Fruit fly (Drosophila melanogaster) whole organism, embryonic: Measurements from ENCODE around the gene Cog3.

Experiments
- Blimp-1 ChIP-seq: fragments of 200-800 bp; sonication (Bioruptor generic); optimal IDR thresholded peaks from 3 replicates; lab custom pipeline; 2018; ENCODE audit warnings: missing biosample characterization, missing genetic modification characterization, mild to moderate bottlenecking, moderate library complexity, missing genetic modification reagents
- CG10209 ChIP-seq: fragments of 200-800 bp; sonication (Bioruptor generic); optimal IDR thresholded peaks from 3 replicates; lab custom pipeline; 2017; ENCODE audit warnings: missing biosample characterization, mild to moderate bottlenecking, missing genetic modification characterization, missing genetic modification reagents
- CG1024 ChIP-seq: fragments of 200-800 bp; sonication (Bioruptor generic); IDR thresholded peaks from 2 replicates; pipeline ENCODE4 v1.3.6; 2022; ENCODE audit warnings: missing biosample characterization, missing genetic modification characterization
- CG11398 ChIP-seq: fragments of 200-800 bp; sonication (Bioruptor generic); optimal IDR thresholded peaks from 2 replicates; lab custom pipeline; 2016; ENCODE audit warnings: missing biosample characterization, missing genetic modification characterization
- CG11456 ChIP-seq: fragments of 200-800 bp; sonication (Bioruptor generic); IDR thresholded peaks from 3 replicates; pipeline ENCODE4 v1.3.6; 2022; ENCODE audit warnings: missing biosample characterization, missing genetic modification characterization
- CG1602 ChIP-seq: fragments of 200-800 bp; sonication (Bioruptor generic); optimal IDR thresholded peaks from 3 replicates; lab custom pipeline; 2016; ENCODE audit warnings: missing biosample characterization, missing genetic modification characterization
- CG16815 ChIP-seq: fragments of 200-800 bp; sonication (Bioruptor generic); optimal IDR thresholded peaks from 3 replicates; lab custom pipeline; 2017; ENCODE audit warnings: missing biosample characterization, mild to moderate bottlenecking, missing genetic modification characterization
- CG18476 ChIP-seq: fragments of 200-800 bp; sonication (Bioruptor generic); optimal IDR thresholded peaks from 2 replicates; lab custom pipeline; 2016; ENCODE audit warnings: missing biosample characterization, mild to moderate bottlenecking, missing genetic modification characterization
- CG2875 ChIP-seq: fragments of 200-800 bp; sonication (Bioruptor generic); optimal IDR thresholded peaks from 2 replicates; lab custom pipeline; 2017; ENCODE audit warnings: missing biosample characterization, mild to moderate bottlenecking, missing genetic modification characterization, missing genetic modification reagents
- CG2889 ChIP-seq: fragments of 200-800 bp; sonication (Bioruptor generic); IDR thresholded peaks from 3 replicates; pipeline ENCODE4 v1.3.6; 2022; ENCODE audit warnings: missing biosample characterization, missing genetic modification characterization
- CG30431 ChIP-seq: fragments of 200-800 bp; sonication (Bioruptor generic); optimal IDR thresholded peaks from 2 replicates; lab custom pipeline; 2017; ENCODE audit warnings: missing biosample characterization, missing genetic modification characterization
- CG34422 ChIP-seq: fragments of 200-800 bp; sonication (Bioruptor generic); IDR thresholded peaks from 3 replicates; pipeline ENCODE4 v1.3.6; 2022; ENCODE audit warnings: missing biosample characterization, missing genetic modification characterization
- CG4820 ChIP-seq: fragments of 200-800 bp; sonication (Bioruptor generic); optimal IDR thresholded peaks from 3 replicates; lab custom pipeline; 2016; ENCODE audit warnings: missing biosample characterization, missing genetic modification characterization
- CG4854 ChIP-seq: fragments of 200-800 bp; sonication (Bioruptor generic); optimal IDR thresholded peaks from 2 replicates; lab custom pipeline; 2016; ENCODE audit warnings: missing biosample characterization, missing genetic modification characterization, inconsistent platforms
- CG7839 ChIP-seq: fragments of 200-800 bp; sonication (Bioruptor generic); optimal IDR thresholded peaks from 3 replicates; lab custom pipeline; 2018; ENCODE audit warnings: missing biosample characterization, mild to moderate bottlenecking, missing genetic modification characterization, moderate library complexity
- CG7963 ChIP-seq: fragments of 200-800 bp; sonication (Bioruptor generic); IDR thresholded peaks from 3 replicates; pipeline ENCODE4 v1.3.6; 2022; ENCODE audit warnings: missing biosample characterization, missing genetic modification characterization; ENCODE audit not compliant: partially characterized antibody
- CG9215 ChIP-seq: fragments of 200-800 bp; sonication (Bioruptor generic); IDR thresholded peaks from 2 replicates; pipeline ENCODE4 v1.3.6; 2022; ENCODE audit warnings: missing biosample characterization, missing genetic modification characterization
- CG9437 ChIP-seq: fragments of 200-800 bp; sonication (Bioruptor generic); optimal IDR thresholded peaks from 2 replicates; lab custom pipeline; 2018; ENCODE audit warnings: missing biosample characterization, mild to moderate bottlenecking, missing genetic modification characterization
- CG9817 ChIP-seq: fragments of 200-800 bp; sonication (Bioruptor generic); optimal IDR thresholded peaks from 2 replicates; lab custom pipeline; 2018; ENCODE audit warnings: missing biosample characterization, mild to moderate bottlenecking, missing genetic modification characterization, moderate library complexity
- D19A ChIP-seq: fragments of 200-800 bp; optimal IDR thresholded peaks from 3 replicates; lab custom pipeline; 2019; ENCODE audit warnings: missing biosample characterization, mild to moderate bottlenecking, missing genetic modification characterization, moderate library complexity
- Doc2 ChIP-seq: fragments of 200-800 bp; sonication (Bioruptor generic); IDR thresholded peaks from 2 replicates; pipeline ENCODE4 v1.3.6; 2022; ENCODE audit warnings: missing biosample characterization, missing genetic modification characterization
- Drgx ChIP-seq: fragments of 200-800 bp; sonication (Bioruptor generic); IDR thresholded peaks from 2 replicates; pipeline ENCODE4 v1.3.6; 2022; ENCODE audit warnings: missing biosample characterization, missing genetic modification characterization
- E2f2 ChIP-seq: fragments of 200-800 bp; sonication (Bioruptor generic); IDR thresholded peaks from 2 replicates; pipeline ENCODE4 v1.3.6; 2022; ENCODE audit warnings: missing biosample characterization, missing genetic modification characterization
- H2.0 ChIP-seq: fragments of 200-800 bp; sonication (Bioruptor generic); IDR thresholded peaks from 2 replicates; pipeline ENCODE4 v1.3.6; 2022; ENCODE audit warnings: missing biosample characterization, missing genetic modification characterization
- Hr3 ChIP-seq: fragments of 200-800 bp; sonication (Bioruptor generic); optimal IDR thresholded peaks from 3 replicates; lab custom pipeline; 2016; ENCODE audit warnings: missing biosample characterization, missing genetic modification characterization
- Hr51 ChIP-seq, 2 experiments: fragments of 200-800 bp; sonication (Bioruptor generic); optimal IDR thresholded peaks; 2 replicates in 1 of 2; 3 replicates in 1 of 2; lab custom pipeline; 2016 to 2018; ENCODE audit warnings: missing biosample characterization in 2 of 2, missing genetic modification characterization in 2 of 2, mild to moderate bottlenecking in 1 of 2, moderate library complexity in 1 of 2
- Hr78 ChIP-seq, 2 experiments: fragments of 200-800 bp in 1 of 2; fragments of >200 bp in 1 of 2; sonication (Bioruptor generic) in 1 of 2; optimal IDR thresholded peaks; 2 replicates each; lab custom pipeline; 2017 to 2019; ENCODE audit warnings: missing biosample characterization in 2 of 2, missing genetic modification characterization in 2 of 2, mild to moderate bottlenecking in 1 of 2, moderate library complexity in 1 of 2
- Lpt ChIP-seq: fragments of >200 bp; optimal IDR thresholded peaks from 2 replicates; lab custom pipeline; 2018; ENCODE audit warnings: missing biosample characterization, missing genetic modification characterization
- Mad ChIP-seq: fragments of 200-800 bp; sonication (Bioruptor generic); optimal IDR thresholded peaks from 2 replicates; lab custom pipeline; 2016; ENCODE audit warnings: missing biosample characterization, missing genetic modification characterization
- Med ChIP-seq: fragments of 200-800 bp; sonication (Bioruptor generic); peaks from one replicate; lab custom pipeline; 2016; ENCODE audit warnings: missing biosample characterization, missing genetic modification characterization, mild to moderate bottlenecking, inconsistent platforms, moderate library complexity
- Rfx ChIP-seq: fragments of 200-800 bp; sonication (Bioruptor generic); IDR thresholded peaks from 2 replicates; pipeline ENCODE4 v1.3.6; 2022; ENCODE audit warnings: missing biosample characterization, missing genetic modification characterization
- Side ChIP-seq: fragments of 200-800 bp; sonication (Bioruptor generic); optimal IDR thresholded peaks from 2 replicates; lab custom pipeline; 2016; ENCODE audit warnings: missing biosample characterization, missing genetic modification characterization
- Sox102F ChIP-seq: fragments of 200-800 bp; sonication (Bioruptor generic); optimal IDR thresholded peaks from 2 replicates; lab custom pipeline; 2018; ENCODE audit warnings: missing biosample characterization, mild to moderate bottlenecking, missing genetic modification characterization, moderate library complexity
- Spps ChIP-seq: fragments of 200-800 bp; sonication (Bioruptor generic); optimal IDR thresholded peaks from 2 replicates; lab custom pipeline; 2018; ENCODE audit warnings: missing biosample characterization, mild to moderate bottlenecking, missing genetic modification characterization
- Ssrp ChIP-seq: fragments of 200-800 bp; sonication (Bioruptor generic); optimal IDR thresholded peaks from 2 replicates; lab custom pipeline; 2018; ENCODE audit warnings: missing biosample characterization, mild to moderate bottlenecking, missing genetic modification characterization, moderate library complexity
- Xbp1 ChIP-seq: fragments of 200-800 bp; sonication (Bioruptor generic); optimal IDR thresholded peaks from 3 replicates; lab custom pipeline; 2016; ENCODE audit warnings: missing biosample characterization, mild to moderate bottlenecking, missing genetic modification characterization
- ab ChIP-seq: fragments of 200-800 bp; sonication (Bioruptor generic); optimal IDR thresholded peaks from 2 replicates; lab custom pipeline; 2016; ENCODE audit warnings: missing biosample characterization, missing genetic modification characterization
- ase ChIP-seq: fragments of 200-800 bp; sonication (Bioruptor generic); IDR thresholded peaks from 3 replicates; pipeline ENCODE4 v1.3.6; 2022; ENCODE audit warnings: missing biosample characterization, missing genetic modification characterization
- bab2 ChIP-seq: fragments of 200-800 bp; sonication (Bioruptor generic); optimal IDR thresholded peaks from 2 replicates; lab custom pipeline; 2016; ENCODE audit warnings: missing biosample characterization, missing genetic modification characterization
- cad ChIP-seq: fragments of >200 bp; optimal IDR thresholded peaks from 2 replicates; lab custom pipeline; 2017; ENCODE audit warnings: missing biosample characterization, missing genetic modification characterization
- chn ChIP-seq: fragments of 200-800 bp; sonication (Bioruptor generic); optimal IDR thresholded peaks from 2 replicates; lab custom pipeline; 2016; ENCODE audit warnings: missing biosample characterization, missing genetic modification characterization
- fd102C ChIP-seq: fragments of 200-800 bp; sonication (Bioruptor generic); optimal IDR thresholded peaks from 2 replicates; lab custom pipeline; 2018; ENCODE audit warnings: missing biosample characterization, mild to moderate bottlenecking, missing genetic modification characterization, moderate library complexity
- fd64A ChIP-seq: fragments of 200-800 bp; sonication (Bioruptor generic); optimal IDR thresholded peaks from 3 replicates; lab custom pipeline; 2018; ENCODE audit warnings: missing biosample characterization, mild to moderate bottlenecking, missing genetic modification characterization
- hkb ChIP-seq, 2 experiments: fragments of 200-800 bp in 1 of 2; fragments of >200 bp in 1 of 2; sonication (Bioruptor generic) in 1 of 2; IDR thresholded peaks in 1 of 2; optimal IDR thresholded peaks in 1 of 2; 2 replicates each; pipeline versions ENCODE4 v1.3.6 to Lab custom; 2017 to 2022; ENCODE audit warnings: missing biosample characterization in 1 of 2, missing genetic modification characterization in 1 of 2
- lilli ChIP-seq: fragments of 200-800 bp; sonication (Bioruptor generic); optimal IDR thresholded peaks from 3 replicates; lab custom pipeline; 2016; ENCODE audit warnings: missing biosample characterization, missing genetic modification characterization
- mam ChIP-seq: fragments of 200-800 bp; sonication (Bioruptor generic); optimal IDR thresholded peaks from 3 replicates; lab custom pipeline; 2016; ENCODE audit warnings: missing biosample characterization, missing genetic modification characterization
- nmo ChIP-seq: fragments of 200-800 bp; sonication (Bioruptor generic); optimal IDR thresholded peaks from 2 replicates; lab custom pipeline; 2018; ENCODE audit warnings: missing biosample characterization, mild to moderate bottlenecking, missing genetic modification characterization, moderate library complexity
- pnt ChIP-seq: fragments of 200-800 bp; sonication (Bioruptor generic); optimal IDR thresholded peaks from 3 replicates; lab custom pipeline; 2016; ENCODE audit warnings: missing biosample characterization, missing genetic modification characterization
- sens ChIP-seq: fragments of 200-800 bp; sonication (Bioruptor generic); peaks from one replicate; lab custom pipeline; 2016; ENCODE audit warnings: missing biosample characterization, missing genetic modification characterization
- tgo ChIP-seq: fragments of 200-800 bp; sonication (Bioruptor generic); IDR thresholded peaks from 3 replicates; pipeline ENCODE4 v1.3.6; 2022; ENCODE audit warnings: missing biosample characterization, missing genetic modification characterization

The Cog3 gene

DNA sequence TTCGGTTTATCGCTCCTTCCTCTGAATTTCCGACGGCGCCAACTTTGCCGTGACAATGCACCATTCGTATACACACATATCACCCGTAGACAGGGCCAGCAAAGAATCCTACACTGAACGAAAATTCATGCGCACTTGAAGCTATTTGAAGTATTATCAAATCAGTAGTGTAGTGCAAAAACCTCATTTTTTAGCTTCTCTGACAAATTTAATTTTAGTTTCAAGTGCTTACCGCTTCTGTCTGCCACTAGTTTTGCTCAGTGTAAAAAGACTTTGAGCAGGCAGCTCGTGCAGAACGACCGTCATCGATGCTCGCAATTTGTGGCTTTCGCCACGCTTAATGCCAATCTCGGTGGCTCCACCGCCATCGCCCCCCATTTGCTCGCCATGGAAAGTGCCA, 12.1 kb downstream of the Cog3 start (continued):
- peak; percentile 88 for TF ChIP-seq Med (GFP tag; lab: Kevin White, UChicago)
- TF ChIP-seq ab (GFP tag; lab: Kevin White, UChicago): no peak
- no peak for TF ChIP-seq Spps (tag; lab: Kevin White, UChicago)
- TF ChIP-seq sens (GFP tag; lab: Kevin White, UChicago): peak; percentile 81
- peak; percentile 84 for TF ChIP-seq Drgx (GFP tag; lab: Robert Waterston, UW)
- TF ChIP-seq nmo (GFP tag; lab: Kevin White, UChicago): peak; percentile 35
- peak; percentile 47; the same call in 2 of the 3 replicates for TF ChIP-seq tgo
- peak; percentile 11; the same call in 1 of the 2 replicates for TF ChIP-seq CG9215 (GFP tag; lab: Robert Waterston, UW)
- peak; percentile 51 for TF ChIP-seq Mad (GFP tag; lab: Kevin White, UChicago)
- TF ChIP-seq Hr78 (GFP tag; optimal IDR thresholded peaks at IDR 0.05; lab: Kevin White, UChicago): no peak
- TF ChIP-seq Hr51 (GFP tag; optimal IDR thresholded peaks at IDR 0.05; lab: Kevin White, UChicago): peak in 1 of 2 experiments; percentile 6
- peak; percentile 29 for TF ChIP-seq CG18476 (GFP tag; lab: Kevin White, UChicago)
- TF ChIP-seq mam: peak; percentile 19
- TF ChIP-seq Xbp1: peak; percentile 61
- TF ChIP-seq CG11398: no peak
- peak; percentile 23 for TF ChIP-seq CG2875 (GFP tag; lab: Kevin White, UChicago)
- no peak for TF ChIP-seq CG7963 (GFP tag; lab: Robert Waterston, UW)
- no peak for TF ChIP-seq fd102C (GFP tag; lab: Kevin White, UChicago)
- peak; percentile 41 for TF ChIP-seq CG30431
- TF ChIP-seq Sox102F (GFP tag; lab: Kevin White, UChicago): no peak
- peak; percentile 21 for TF ChIP-seq lilli (GFP tag; lab: Kevin White, UChicago)
- TF ChIP-seq CG10209 (GFP tag; lab: Kevin White, UChicago): peak; percentile 51
- TF ChIP-seq pnt (GFP tag; lab: Kevin White, UChicago): peak; percentile 47
- TF ChIP-seq E2f2 (GFP tag; lab: Robert Waterston, UW): 0 out of 2 replicates have a peak, but pooled peaks have one; percentile 24
- peak; percentile 42 for TF ChIP-seq chn (GFP tag; lab: Kevin White, UChicago)
- TF ChIP-seq Rfx (GFP tag; lab: Robert Waterston, UW): peak; percentile 60
- TF ChIP-seq CG2889 (GFP tag; lab: Robert Waterston, UW): 0 out of 3 replicates have a peak, but pooled peaks have one; percentile 47
- TF ChIP-seq CG16815: peak; percentile 4
- no peak for TF ChIP-seq Lpt (GFP tag; lab: Kevin White, UChicago)
- TF ChIP-seq CG1024 (GFP tag; lab: Robert Waterston, UW): 0 out of 2 replicates have a peak, but pooled peaks have one; percentile 36
- TF ChIP-seq CG11456 (GFP tag; lab: Robert Waterston, UW): peak; percentile 60; the same call in 1 of the 3 replicates
- no peak for TF ChIP-seq hkb (optimal IDR thresholded peaks at IDR 0.05; lab: Kevin White, UChicago)
- TF ChIP-seq hkb (GFP tag; IDR thresholded peaks at IDR 0.05; lab: Robert Waterston, UW): peak; percentile 63
- TF ChIP-seq CG1602 (GFP tag; lab: Kevin White, UChicago): peak; percentile 5
- TF ChIP-seq bab2 (GFP tag; lab: Kevin White, UChicago): peak; percentile 28
- 0 out of 3 replicates have a peak, but pooled peaks have one; percentile 18 for TF ChIP-seq ase (GFP tag; lab: Robert Waterston, UW)
- no peak for TF ChIP-seq CG4854
- TF ChIP-seq cad (GFP tag; lab: Kevin White, UChicago): no peak
- TF ChIP-seq CG4820 (GFP tag; lab: Kevin White, UChicago): peak; percentile 28
- TF ChIP-seq CG7839 (tag; lab: Kevin White, UChicago): peak; percentile 52
- peak; percentile 26 for TF ChIP-seq Ssrp (tag; lab: Kevin White, UChicago)
- TF ChIP-seq Hr3: peak; percentile 32
- TF ChIP-seq Blimp-1 (GFP tag; lab: Kevin White, UChicago): peak; percentile 42
- no peak for TF ChIP-seq Doc2 (GFP tag; lab: Robert Waterston, UW)
- 0 out of 3 replicates have a peak, but pooled peaks have one; percentile 44 for TF ChIP-seq CG34422
- TF ChIP-seq Side (GFP tag; lab: Kevin White, UChicago): peak; percentile 2
- peak; percentile 18 for TF ChIP-seq CG9437 (GFP tag; lab: Kevin White, UChicago)
- TF ChIP-seq H2.0 (GFP tag; lab: Robert Waterston, UW): peak; percentile 40; the same call in 1 of the 2 replicates
- TF ChIP-seq D19A: no peak
- peak; percentile 15 for TF ChIP-seq CG9817 (tag; lab: Kevin White, UChicago)
- no peak for TF ChIP-seq fd64A (GFP tag; lab: Kevin White, UChicago)
